Fruit fly (Drosophila melanogaster) whole organism, embryonic: ENCODE measurements around the gene Nup358.

ENCODE experiments used
- ATbp ChIP-seq: fragments of 200-800 bp; sonication (Bioruptor generic); optimal IDR thresholded peaks from 2 replicates; lab custom pipeline; 2017; ENCODE audit warnings: missing biosample characterization, mild to moderate bottlenecking, missing genetic modification characterization, missing genetic modification reagents
- Asciz ChIP-seq: fragments of 200-800 bp; sonication (Bioruptor generic); optimal IDR thresholded peaks from 2 replicates; lab custom pipeline; 2017; ENCODE audit warnings: missing biosample characterization, mild to moderate bottlenecking, missing genetic modification characterization, missing genetic modification reagents
- Bteb2 ChIP-seq: fragments of 200-800 bp; sonication (Bioruptor generic); optimal IDR thresholded peaks from 2 replicates; lab custom pipeline; 2016; ENCODE audit warnings: missing biosample characterization, missing genetic modification characterization
- CG10462 ChIP-seq: fragments of 200-800 bp; sonication (Bioruptor generic); optimal IDR thresholded peaks from 2 replicates; lab custom pipeline; 2016; ENCODE audit warnings: missing biosample characterization, missing genetic modification characterization
- CG10959 ChIP-seq: fragments of 200-800 bp; sonication (Bioruptor generic); IDR thresholded peaks from 2 replicates; pipeline ENCODE4 v1.3.6; 2022; ENCODE audit warnings: missing biosample characterization, missing genetic modification characterization
- CG11723 ChIP-seq: fragments of 200-800 bp; sonication (Bioruptor generic); optimal IDR thresholded peaks from 2 replicates; lab custom pipeline; 2017; ENCODE audit warnings: missing biosample characterization, mild to moderate bottlenecking, missing genetic modification characterization
- CG13123 ChIP-seq: fragments of 200-800 bp; sonication (Bioruptor generic); optimal IDR thresholded peaks from 2 replicates; lab custom pipeline; 2016; ENCODE audit warnings: missing biosample characterization, missing genetic modification characterization
- CG13287 ChIP-seq: fragments of 200-800 bp; sonication (Bioruptor generic); IDR thresholded peaks from 2 replicates; pipeline ENCODE4 v1.3.6; 2022; ENCODE audit warnings: missing biosample characterization, missing genetic modification characterization; ENCODE audit not compliant: partially characterized antibody
- CG13296 ChIP-seq: fragments of 200-800 bp; sonication (Bioruptor generic); optimal IDR thresholded peaks from 3 replicates; lab custom pipeline; 2018; ENCODE audit warnings: missing biosample characterization, mild to moderate bottlenecking, missing genetic modification characterization
- CG14667 ChIP-seq: fragments of 200-800 bp; sonication (Bioruptor generic); IDR thresholded peaks from 2 replicates; pipeline ENCODE4 v1.3.6; 2022; ENCODE audit warnings: missing biosample characterization, missing genetic modification characterization
- CG15073 ChIP-seq: fragments of 200-800 bp; sonication (Bioruptor generic); optimal IDR thresholded peaks from 2 replicates; lab custom pipeline; 2016; ENCODE audit warnings: missing biosample characterization, missing genetic modification characterization
- CG15514 ChIP-seq: fragments of 200-800 bp; sonication (Bioruptor generic); optimal IDR thresholded peaks from 3 replicates; lab custom pipeline; 2017; ENCODE audit warnings: missing biosample characterization, missing genetic modification characterization, mild to moderate bottlenecking, moderate library complexity, missing genetic modification reagents
- CG16863 ChIP-seq: fragments of 200-800 bp; sonication (Bioruptor generic); optimal IDR thresholded peaks from 3 replicates; lab custom pipeline; 2016; ENCODE audit warnings: missing biosample characterization, missing genetic modification characterization
- CG17802 ChIP-seq: fragments of 200-800 bp; sonication (Bioruptor generic); optimal IDR thresholded peaks from 2 replicates; lab custom pipeline; 2018; ENCODE audit warnings: missing biosample characterization, mild to moderate bottlenecking, missing genetic modification characterization, moderate library complexity
- CG2875 ChIP-seq: fragments of 200-800 bp; sonication (Bioruptor generic); optimal IDR thresholded peaks from 2 replicates; lab custom pipeline; 2017; ENCODE audit warnings: missing biosample characterization, mild to moderate bottlenecking, missing genetic modification characterization, missing genetic modification reagents
- CG31224 ChIP-seq: fragments of 200-800 bp; sonication (Bioruptor generic); IDR thresholded peaks from 2 replicates; pipeline ENCODE4 v1.3.6; 2022; ENCODE audit warnings: missing biosample characterization, missing genetic modification characterization
- CG32772 ChIP-seq: fragments of 200-800 bp; sonication (Bioruptor generic); IDR thresholded peaks from 2 replicates; pipeline ENCODE4 v1.3.6; 2022; ENCODE audit warnings: missing biosample characterization, missing genetic modification characterization
- CG33213 ChIP-seq: fragments of 200-800 bp; sonication (Bioruptor generic); optimal IDR thresholded peaks from 3 replicates; lab custom pipeline; 2016; ENCODE audit warnings: missing biosample characterization, missing genetic modification characterization
- CG43689 ChIP-seq: fragments of 200-800 bp; sonication (Bioruptor generic); IDR thresholded peaks from 2 replicates; pipeline ENCODE4 v1.3.6; 2022; ENCODE audit warnings: missing biosample characterization, missing genetic modification characterization
- CG6272 ChIP-seq: fragments of 200-800 bp; sonication (Bioruptor generic); IDR thresholded peaks from 2 replicates; pipeline ENCODE4 v1.3.6; 2022; ENCODE audit warnings: missing biosample characterization, missing genetic modification characterization
- CG7839 ChIP-seq: fragments of 200-800 bp; sonication (Bioruptor generic); optimal IDR thresholded peaks from 3 replicates; lab custom pipeline; 2018; ENCODE audit warnings: missing biosample characterization, mild to moderate bottlenecking, missing genetic modification characterization, moderate library complexity
- CG7928 ChIP-seq: fragments of 200-800 bp; sonication (Bioruptor generic); optimal IDR thresholded peaks from 2 replicates; lab custom pipeline; 2017; ENCODE audit warnings: missing biosample characterization, mild to moderate bottlenecking, missing genetic modification characterization
- CG8290 ChIP-seq, 3 experiments: fragments of 200-800 bp; sonication (Bioruptor generic); optimal IDR thresholded peaks; 2 replicates each; lab custom pipeline; 2016 to 2019; ENCODE audit warnings: missing biosample characterization in 3 of 3, missing genetic modification characterization in 3 of 3, mild to moderate bottlenecking in 2 of 3, moderate library complexity in 1 of 3
- CG8924 ChIP-seq: fragments of 200-800 bp; optimal IDR thresholded peaks from 3 replicates; lab custom pipeline; 2019; ENCODE audit warnings: missing biosample characterization, mild to moderate bottlenecking, missing genetic modification characterization, moderate library complexity
- CG9437 ChIP-seq: fragments of 200-800 bp; sonication (Bioruptor generic); optimal IDR thresholded peaks from 2 replicates; lab custom pipeline; 2018; ENCODE audit warnings: missing biosample characterization, mild to moderate bottlenecking, missing genetic modification characterization
- CG9932 ChIP-seq: fragments of 200-800 bp; sonication (Bioruptor generic); IDR thresholded peaks from 2 replicates; pipeline ENCODE4 v1.3.6; 2022; ENCODE audit warnings: missing biosample characterization, missing genetic modification characterization
- D ChIP-seq, 2 experiments: fragments of 200-800 bp in 1 of 2; fragments of >200 bp in 1 of 2; sonication (Bioruptor generic) in 1 of 2; optimal IDR thresholded peaks; 2 replicates in 1 of 2; 3 replicates in 1 of 2; lab custom pipeline; 2017; ENCODE audit warnings: mild to moderate bottlenecking in 1 of 2, missing biosample characterization in 1 of 2, missing genetic modification characterization in 1 of 2, missing genetic modification reagents in 1 of 2
- Dll ChIP-seq: fragments of 200-800 bp; sonication (Bioruptor generic); IDR thresholded peaks from 4 replicates; pipeline ENCODE4 v1.3.6; 2022; ENCODE audit warnings: missing biosample characterization, missing genetic modification characterization; ENCODE audit not compliant: partially characterized antibody
- Dref ChIP-seq: fragments of 200-800 bp; sonication (Bioruptor generic); IDR thresholded peaks from 2 replicates; pipeline ENCODE4 v1.3.6; 2022; ENCODE audit warnings: missing biosample characterization, missing genetic modification characterization
- Drgx ChIP-seq: fragments of 200-800 bp; sonication (Bioruptor generic); IDR thresholded peaks from 2 replicates; pipeline ENCODE4 v1.3.6; 2022; ENCODE audit warnings: missing biosample characterization, missing genetic modification characterization
- GATAe ChIP-seq: fragments of 200-800 bp; sonication (Bioruptor generic); conservative IDR thresholded peaks from 2 replicates; pipeline ENCODE4 v1.3.6; 2022; ENCODE audit warnings: missing biosample characterization, missing genetic modification characterization
- HLH3B ChIP-seq: fragments of 200-800 bp; sonication (Bioruptor generic); IDR thresholded peaks from 2 replicates; pipeline ENCODE4 v1.3.6; 2022; ENCODE audit warnings: missing biosample characterization, missing genetic modification characterization
- Hsf ChIP-seq: fragments of 200-800 bp; sonication (Bioruptor generic); optimal IDR thresholded peaks from 3 replicates; lab custom pipeline; 2016; ENCODE audit warnings: missing biosample characterization, missing genetic modification characterization
- Myb ChIP-seq: fragments of 200-800 bp; sonication (Bioruptor generic); optimal IDR thresholded peaks from 2 replicates; lab custom pipeline; 2016; ENCODE audit warnings: missing biosample characterization, missing genetic modification characterization
- NK7.1 ChIP-seq: fragments of 200-800 bp; sonication (Bioruptor generic); optimal IDR thresholded peaks from 3 replicates; lab custom pipeline; 2016; ENCODE audit warnings: missing biosample characterization, missing genetic modification characterization
- aop ChIP-seq: fragments of 200-800 bp; sonication (Bioruptor generic); IDR thresholded peaks from 2 replicates; pipeline ENCODE4 v1.3.6; 2022; ENCODE audit warnings: missing biosample characterization, missing genetic modification characterization
- ase ChIP-seq: fragments of 200-800 bp; sonication (Bioruptor generic); IDR thresholded peaks from 3 replicates; pipeline ENCODE4 v1.3.6; 2022; ENCODE audit warnings: missing biosample characterization, missing genetic modification characterization
- btn ChIP-seq: fragments of 200-800 bp; sonication (Bioruptor generic); optimal IDR thresholded peaks from 2 replicates; lab custom pipeline; 2016; ENCODE audit warnings: missing biosample characterization, missing genetic modification characterization
- croc ChIP-seq: fragments of 200-800 bp; sonication (Bioruptor generic); conservative IDR thresholded peaks from 3 replicates; pipeline ENCODE4 v1.3.6; 2022; ENCODE audit warnings: missing biosample characterization, missing genetic modification characterization
- cwo ChIP-seq: fragments of 200-800 bp; sonication (Bioruptor generic); optimal IDR thresholded peaks from 3 replicates; lab custom pipeline; 2017; ENCODE audit warnings: missing biosample characterization, missing genetic modification characterization, mild to moderate bottlenecking, moderate library complexity, missing genetic modification reagents
- gfzf ChIP-seq: fragments of 200-800 bp; sonication (Bioruptor generic); optimal IDR thresholded peaks from 2 replicates; lab custom pipeline; 2016; ENCODE audit warnings: missing biosample characterization, mild to moderate bottlenecking, missing genetic modification characterization, moderate library complexity
- hth ChIP-seq: fragments of >200 bp; optimal IDR thresholded peaks from 2 replicates; lab custom pipeline; 2017; ENCODE audit warnings: inconsistent platforms
- jing ChIP-seq: fragments of 200-800 bp; sonication (Bioruptor generic); optimal IDR thresholded peaks from 2 replicates; lab custom pipeline; 2018; ENCODE audit warnings: missing biosample characterization, mild to moderate bottlenecking, missing genetic modification characterization
- nerfin-2 ChIP-seq: fragments of 200-800 bp; sonication (Bioruptor generic); IDR thresholded peaks from 2 replicates; pipeline ENCODE4 v1.3.6; 2022; ENCODE audit warnings: missing biosample characterization, missing genetic modification characterization; ENCODE audit not compliant: partially characterized antibody
- pum ChIP-seq: fragments of 200-800 bp; sonication (Bioruptor generic); optimal IDR thresholded peaks from 2 replicates; lab custom pipeline; 2016; ENCODE audit warnings: missing biosample characterization, missing genetic modification characterization
- row ChIP-seq: fragments of 200-800 bp; sonication (Bioruptor generic); IDR thresholded peaks from 3 replicates; pipeline ENCODE4 v1.3.6; 2022; ENCODE audit warnings: missing biosample characterization, missing genetic modification characterization
- tgo ChIP-seq: fragments of 200-800 bp; sonication (Bioruptor generic); IDR thresholded peaks from 3 replicates; pipeline ENCODE4 v1.3.6; 2022; ENCODE audit warnings: missing biosample characterization, missing genetic modification characterization
- wdn ChIP-seq: fragments of 200-800 bp; sonication (Bioruptor generic); IDR thresholded peaks from 2 replicates; pipeline ENCODE4 v1.3.6; 2022; ENCODE audit warnings: missing biosample characterization, missing genetic modification characterization
- z ChIP-seq: fragments of 200-800 bp; sonication (Bioruptor generic); IDR thresholded peaks from 3 replicates; pipeline ENCODE4 v1.3.6; 2022; ENCODE audit warnings: missing biosample characterization, missing genetic modification characterization

Nup358 gene

dm6 chr3R:25262322-25262761, 13.2 kb downstream of the Nup358 start, which contains the start of the genes Kdsr and CG11858 (continued):
- TF ChIP-seq CG43689 (GFP tag; lab: Robert Waterston, UW) (0 out of 2 replicates have a peak, but pooled peaks have one; percentile 15), Dll (GFP tag; lab: Robert Waterston, UW) (peak; percentile 45; the same call in 1 of the 4 replicates), row (GFP tag; lab: Robert Waterston, UW) (peak; percentile 94), CG6272 (GFP tag; lab: Robert Waterston, UW) (peak; percentile 32; the same call in 1 of the 2 replicates), croc (GFP tag; lab: Robert Waterston, UW) (peak; percentile 39; the same call in 1 of the 3 replicates), CG7928 (no peak), CG13287 (peak; percentile 64; the same call in 1 of the 2 replicates), tgo (GFP tag; lab: Robert Waterston, UW) (peak; percentile 77), CG31224 (peak; percentile 42; the same call in 1 of the 2 replicates), NK7.1 (GFP tag; lab: Kevin White, UChicago) (no peak), Myb (GFP tag; lab: Kevin White, UChicago) (peak; percentile 51), CG17802 (tag; lab: Kevin White, UChicago) (peak; percentile 45), z (0 out of 3 replicates have a peak, but pooled peaks have one; percentile 29), aop (GFP tag; lab: Robert Waterston, UW) (no peak), pum (GFP tag; lab: Kevin White, UChicago) (peak; percentile 45), CG16863 (peak; percentile 15), Bteb2 (peak; percentile 68), Hsf (peak; percentile 70), Drgx (GFP tag; lab: Robert Waterston, UW) (peak; percentile 52), Dref (GFP tag; lab: Robert Waterston, UW) (peak; percentile 51), CG15514 (peak; percentile 69), wdn (GFP tag; lab: Robert Waterston, UW) (0 out of 2 replicates have a peak, but pooled peaks have one; percentile 48), CG15073 (GFP tag; lab: Kevin White, UChicago) (no peak), hth (lab: Kevin White, UChicago) (no peak), CG14667 (GFP tag; lab: Robert Waterston, UW) (peak; percentile 50; the same call in 1 of the 2 replicates), CG8290 (GFP tag; optimal IDR thresholded peaks at IDR 0.05; lab: Kevin White, UChicago) (peak; percentile 1), CG8290 (tag; optimal IDR thresholded peaks at IDR 0.05; lab: Kevin White, UChicago) (peak in 1 of 2 experiments; percentile 14), CG10959 (GFP tag; lab: Robert Waterston, UW) (0 out of 2 replicates have a peak, but pooled peaks have one; percentile 34), btn (GFP tag; lab: Kevin White, UChicago) (no peak), nerfin-2 (GFP tag; lab: Robert Waterston, UW) (no peak), CG8924 (tag; lab: Kevin White, UChicago) (peak; percentile 58), ATbp (GFP tag; lab: Kevin White, UChicago) (no peak), Asciz (GFP tag; lab: Kevin White, UChicago) (no peak), CG13123 (GFP tag; lab: Kevin White, UChicago) (peak; percentile 6), GATAe (GFP tag; lab: Robert Waterston, UW) (peak; percentile 61), CG9932 (GFP tag; lab: Robert Waterston, UW) (peak; percentile 80), jing (GFP tag; lab: Kevin White, UChicago) (no peak), CG10462 (GFP tag; lab: Kevin White, UChicago) (peak; percentile 19), D (optimal IDR thresholded peaks at IDR 0.05; lab: Kevin White, UChicago) (no peak), D (GFP tag; optimal IDR thresholded peaks at IDR 0.05; lab: Kevin White, UChicago) (no peak), cwo (GFP tag; lab: Kevin White, UChicago) (peak; percentile 12), CG33213 (GFP tag; lab: Kevin White, UChicago) (peak; percentile 51), CG32772 (peak; percentile 68), HLH3B (GFP tag; lab: Robert Waterston, UW) (peak; percentile 21; the same call in 1 of the 2 replicates), CG11723 (GFP tag; lab: Kevin White, UChicago) (no peak), CG7839 (tag; lab: Kevin White, UChicago) (peak; percentile 64), CG9437 (peak; percentile 11), gfzf (GFP tag; lab: Kevin White, UChicago) (peak; percentile 66), ase (peak; percentile 45; the same call in 1 of the 3 replicates), CG2875 (no peak), CG13296 (peak; percentile 56)
